Fruit fly (Drosophila melanogaster) whole organism, adult: Measurements from ENCODE around the gene Eogt.

Experiments used
- CG11617 ChIP-seq: fragments of 200-800 bp; sonication (Bioruptor generic); optimal IDR thresholded peaks from 2 replicates; lab custom pipeline; 2017; ENCODE audit warnings: mild to moderate bottlenecking, missing biosample characterization, missing genetic modification reagents, missing genetic modification characterization
- CG12768 ChIP-seq: fragments of 200-800 bp; sonication (Bioruptor generic); optimal IDR thresholded peaks from 2 replicates; lab custom pipeline; 2017; ENCODE audit warnings: missing biosample characterization, missing genetic modification characterization, mild to moderate bottlenecking, moderate library complexity, missing genetic modification reagents
- CG14711 ChIP-seq: fragments of 200-800 bp; sonication (Bioruptor generic); optimal IDR thresholded peaks from 2 replicates; lab custom pipeline; 2018; ENCODE audit warnings: missing biosample characterization, mild to moderate bottlenecking, missing genetic modification characterization, moderate library complexity
- CG7101 ChIP-seq: fragments of 200-800 bp; sonication (Bioruptor generic); optimal IDR thresholded peaks from 2 replicates; lab custom pipeline; 2018; ENCODE audit warnings: missing biosample characterization, mild to moderate bottlenecking, missing genetic modification characterization, moderate library complexity
- Hr96 ChIP-seq: fragments of 200-800 bp; sonication (Bioruptor generic); optimal IDR thresholded peaks from 2 replicates; lab custom pipeline; 2016; ENCODE audit warnings: missing biosample characterization, missing genetic modification characterization
- cic ChIP-seq: fragments of 200-800 bp; sonication (Bioruptor generic); optimal IDR thresholded peaks from 2 replicates; lab custom pipeline; 2017; ENCODE audit warnings: missing biosample characterization, mild to moderate bottlenecking, missing genetic modification characterization, moderate library complexity
- toe ChIP-seq: fragments of 200-800 bp; sonication (Bioruptor generic); optimal IDR thresholded peaks from 2 replicates; lab custom pipeline; 2016; ENCODE audit warnings: missing biosample characterization, missing genetic modification characterization

dm6 chr2L:2370352-2370751 is 10.5 kb upstream of the Eogt start:
- TF ChIP-seq CG14711 (tag; lab: Kevin White, UChicago): no peak
- TF ChIP-seq CG11617 (GFP tag; lab: Kevin White, UChicago): no peak
- no peak for TF ChIP-seq toe
- no peak for TF ChIP-seq CG7101 (tag; lab: Kevin White, UChicago)
- no peak for TF ChIP-seq Hr96 (GFP tag; lab: Kevin White, UChicago)
- no peak for TF ChIP-seq CG12768 (GFP tag; lab: Kevin White, UChicago)
- TF ChIP-seq cic (GFP tag; lab: Kevin White, UChicago): peak; percentile 5
